Fruit fly (Drosophila melanogaster) whole organism, adult: Measurements from ENCODE around the gene GXIVsPLA2.

Experiments used
- CG11617 ChIP-seq: fragments of 200-800 bp; sonication (Bioruptor generic); optimal IDR thresholded peaks from 2 replicates; lab custom pipeline; 2017; ENCODE audit warnings: mild to moderate bottlenecking, missing biosample characterization, missing genetic modification reagents, missing genetic modification characterization
- CG12768 ChIP-seq: fragments of 200-800 bp; sonication (Bioruptor generic); optimal IDR thresholded peaks from 2 replicates; lab custom pipeline; 2017; ENCODE audit warnings: missing biosample characterization, missing genetic modification characterization, mild to moderate bottlenecking, moderate library complexity, missing genetic modification reagents
- CG14711 ChIP-seq: fragments of 200-800 bp; sonication (Bioruptor generic); optimal IDR thresholded peaks from 2 replicates; lab custom pipeline; 2018; ENCODE audit warnings: missing biosample characterization, mild to moderate bottlenecking, missing genetic modification characterization, moderate library complexity
- CG1620 ChIP-seq: fragments of 200-800 bp; sonication (Bioruptor generic); optimal IDR thresholded peaks from 2 replicates; lab custom pipeline; 2016; ENCODE audit warnings: missing biosample characterization, missing genetic modification characterization
- CG33017 ChIP-seq: fragments of 200-800 bp; sonication (Bioruptor generic); optimal IDR thresholded peaks from 2 replicates; lab custom pipeline; 2018; ENCODE audit warnings: missing biosample characterization, mild to moderate bottlenecking, missing genetic modification characterization, moderate library complexity
- CG5204 ChIP-seq: fragments of 200-800 bp; sonication (Bioruptor generic); optimal IDR thresholded peaks from 2 replicates; lab custom pipeline; 2016; ENCODE audit warnings: missing biosample characterization, missing genetic modification characterization
- CG7045 ChIP-seq: fragments of 200-800 bp; sonication (Bioruptor generic); optimal IDR thresholded peaks from 2 replicates; lab custom pipeline; 2017; ENCODE audit warnings: missing biosample characterization, mild to moderate bottlenecking, missing genetic modification characterization
- CG7101 ChIP-seq: fragments of 200-800 bp; sonication (Bioruptor generic); optimal IDR thresholded peaks from 2 replicates; lab custom pipeline; 2018; ENCODE audit warnings: missing biosample characterization, mild to moderate bottlenecking, missing genetic modification characterization, moderate library complexity
- Clk ChIP-seq: fragments of 200-800 bp; sonication (Bioruptor generic); optimal IDR thresholded peaks from 2 replicates; lab custom pipeline; 2017; ENCODE audit warnings: missing biosample characterization, missing genetic modification characterization
- Crg-1 ChIP-seq: fragments of 200-800 bp; sonication (Bioruptor generic); optimal IDR thresholded peaks from 2 replicates; lab custom pipeline; 2016; ENCODE audit warnings: missing biosample characterization, missing genetic modification characterization
- Hr96 ChIP-seq: fragments of 200-800 bp; sonication (Bioruptor generic); optimal IDR thresholded peaks from 2 replicates; lab custom pipeline; 2016; ENCODE audit warnings: missing biosample characterization, missing genetic modification characterization
- Mnt ChIP-seq: fragments of 200-800 bp; sonication (Bioruptor generic); optimal IDR thresholded peaks from 2 replicates; lab custom pipeline; 2016; ENCODE audit warnings: missing biosample characterization, mild to moderate bottlenecking, missing genetic modification characterization
- bab1 ChIP-seq: fragments of 200-800 bp; sonication (Bioruptor generic); optimal IDR thresholded peaks from 3 replicates; lab custom pipeline; 2019; ENCODE audit warnings: missing biosample characterization, mild to moderate bottlenecking, missing genetic modification characterization, moderate library complexity
- cic ChIP-seq: fragments of 200-800 bp; sonication (Bioruptor generic); optimal IDR thresholded peaks from 2 replicates; lab custom pipeline; 2017; ENCODE audit warnings: missing biosample characterization, mild to moderate bottlenecking, missing genetic modification characterization, moderate library complexity
- cnc ChIP-seq, 2 experiments: fragments of >200 bp; optimal IDR thresholded peaks; 2 replicates each; lab custom pipeline; 2017
- kay ChIP-seq: fragments of 200-800 bp; sonication (Bioruptor generic); peaks from one replicate; lab custom pipeline; 2016; ENCODE audit warnings: missing biosample characterization, missing genetic modification characterization, borderline replicate concordance
- ovo ChIP-seq: fragments of 200-800 bp; sonication (Bioruptor generic); optimal IDR thresholded peaks from 2 replicates; lab custom pipeline; 2016; ENCODE audit warnings: missing biosample characterization, missing genetic modification characterization
- pad ChIP-seq: fragments of 200-800 bp; sonication (Bioruptor generic); optimal IDR thresholded peaks from 3 replicates; lab custom pipeline; 2017; ENCODE audit warnings: missing biosample characterization, missing genetic modification characterization, mild to moderate bottlenecking, moderate library complexity, missing genetic modification reagents
- tj ChIP-seq: fragments of 200-800 bp; sonication (Bioruptor generic); optimal IDR thresholded peaks from 3 replicates; lab custom pipeline; 2017; ENCODE audit warnings: missing biosample characterization, mild to moderate bottlenecking, missing genetic modification characterization, moderate library complexity
- toe ChIP-seq: fragments of 200-800 bp; sonication (Bioruptor generic); optimal IDR thresholded peaks from 2 replicates; lab custom pipeline; 2016; ENCODE audit warnings: missing biosample characterization, missing genetic modification characterization

Gene GXIVsPLA2

DNA sequence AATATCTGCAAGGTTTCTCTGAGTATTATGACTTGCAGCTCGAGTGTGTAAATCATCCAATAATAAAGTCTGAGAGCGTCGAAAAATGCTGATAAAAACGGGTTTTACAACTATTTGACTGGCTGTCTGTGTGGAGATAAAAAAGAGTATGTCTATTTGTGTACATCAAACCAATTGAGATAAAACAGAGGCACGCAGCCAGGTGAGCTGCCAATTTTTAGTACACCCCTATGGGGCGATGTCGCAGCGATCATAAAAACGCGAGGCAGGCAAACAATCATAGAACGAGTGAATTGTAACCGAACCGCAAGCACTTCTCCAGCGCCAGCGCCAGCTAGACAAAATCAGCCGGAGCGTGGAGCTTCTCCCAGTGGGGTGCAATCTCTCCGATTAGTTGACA, 25.0 kb downstream of the GXIVsPLA2 start, which contains the start of gene CG17027:
TSS of gene CG17027 (plus strand) at position 189 of the 400 bp plus-strand sequence.
- TF ChIP-seq cic (GFP tag; lab: Kevin White, UChicago): peak; percentile 59
- no peak for TF ChIP-seq CG12768

DNA sequence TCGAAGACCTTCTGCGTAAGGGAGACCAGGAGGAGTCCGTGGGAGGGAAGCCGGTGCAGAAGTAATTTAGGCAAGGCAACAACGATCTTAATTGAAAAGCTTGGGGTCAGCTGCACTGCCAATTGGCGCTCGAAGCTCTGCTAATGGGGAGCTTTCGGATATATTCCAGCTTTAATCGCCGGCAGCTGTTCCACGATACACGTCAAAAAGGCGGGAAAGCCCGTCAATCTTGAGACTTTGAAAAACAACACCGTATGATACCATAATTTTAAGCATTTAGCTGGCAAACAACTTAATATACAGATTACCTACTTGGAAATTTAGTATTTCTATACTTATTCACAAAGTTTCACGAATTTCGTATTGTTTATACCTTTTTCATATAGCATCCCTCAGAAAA, 26.5 kb downstream of the GXIVsPLA2 start:
- TF ChIP-seq CG5204 (GFP tag; lab: Kevin White, UChicago) (no peak), Hr96 (GFP tag; lab: Kevin White, UChicago) (no peak)

DNA sequence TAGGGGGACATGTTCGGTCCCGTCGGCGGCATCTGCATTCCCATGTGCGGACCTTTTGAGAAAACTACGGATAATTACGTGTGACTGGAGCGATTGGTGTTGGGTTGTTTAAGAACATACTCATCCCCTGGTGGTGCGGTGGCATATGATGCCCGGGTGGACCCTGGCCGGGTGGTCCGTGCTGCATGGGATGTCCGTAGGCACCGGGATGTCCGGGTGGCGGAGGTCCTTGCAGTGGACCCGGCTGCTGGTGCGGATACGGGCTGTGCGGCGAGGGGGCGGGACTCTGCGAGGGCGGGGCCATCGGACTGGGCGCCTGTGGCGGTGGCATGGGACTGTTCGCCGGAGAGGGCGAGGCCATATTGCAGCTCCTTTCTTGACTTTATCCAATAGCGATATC, 27.3 kb downstream of the GXIVsPLA2 start:
- no peak for TF ChIP-seq bab1 (GFP tag; lab: Kevin White, UChicago)

DNA sequence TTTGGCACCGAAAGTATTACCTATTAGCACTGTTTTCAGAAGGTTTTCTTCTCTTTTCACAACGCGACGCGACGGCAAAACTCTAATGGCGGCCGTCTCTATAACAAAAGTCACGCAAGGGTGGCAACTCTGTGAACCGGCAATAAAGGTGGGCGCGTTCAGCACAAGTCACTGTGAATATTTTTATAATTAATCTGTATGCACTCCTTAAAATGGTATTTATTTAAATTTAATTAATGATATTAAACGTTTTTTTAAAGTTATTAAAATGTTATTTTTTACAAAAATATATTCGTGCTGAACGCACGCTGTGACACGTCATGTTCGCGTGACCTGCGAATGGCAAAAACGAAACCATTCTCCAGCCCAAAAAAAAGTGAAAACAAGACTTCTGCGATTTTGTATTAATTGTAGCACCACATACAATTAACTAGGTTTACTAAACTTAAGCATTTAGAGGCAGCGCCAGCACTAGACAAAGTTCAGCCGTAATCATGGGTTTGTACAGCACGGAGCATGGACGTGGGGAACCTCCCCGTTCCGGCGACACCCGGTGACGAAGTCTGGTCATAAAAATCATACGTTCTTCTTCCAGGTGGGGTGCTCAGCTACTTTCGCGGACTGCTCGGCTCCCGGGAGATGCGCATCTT, 28.0 kb downstream of the GXIVsPLA2 start, which contains the start of the genes brm and Arl1:
TSS of gene brm (minus strand) at position 87 of the 650 bp plus-strand sequence.
TSS of gene Arl1 (plus strand) at position 353 of the 650 bp plus-strand sequence.
- TF ChIP-seq ovo (GFP tag; lab: Kevin White, UChicago) (peak; percentile 98), CG1620 (GFP tag; lab: Kevin White, UChicago) (peak; percentile 97), Crg-1 (GFP tag; lab: Kevin White, UChicago) (peak; percentile 97), toe (GFP tag; lab: Kevin White, UChicago) (peak; percentile 99), CG7101 (tag; lab: Kevin White, UChicago) (peak; percentile 99), cic (GFP tag; lab: Kevin White, UChicago) (peak; percentile 93), CG11617 (GFP tag; lab: Kevin White, UChicago) (peak; percentile 99), cnc (optimal IDR thresholded peaks at IDR 0.05; lab: Kevin White, UChicago) (no peak), CG33017 (tag; lab: Kevin White, UChicago) (peak; percentile 98), CG12768 (peak; percentile 99), Clk (GFP tag; lab: Kevin White, UChicago) (peak; percentile 99), bab1 (GFP tag; lab: Kevin White, UChicago) (peak; percentile 99), CG7045 (GFP tag; lab: Kevin White, UChicago) (peak; percentile 99), CG5204 (GFP tag; lab: Kevin White, UChicago) (peak; percentile 97), kay (no peak), tj (GFP tag; lab: Kevin White, UChicago) (peak; percentile 93), Hr96 (GFP tag; lab: Kevin White, UChicago) (peak; percentile 95), Mnt (GFP tag; lab: Kevin White, UChicago) (peak; percentile 95), pad (GFP tag; lab: Kevin White, UChicago) (peak; percentile 95), CG14711 (tag; lab: Kevin White, UChicago) (peak; percentile 98)

DNA sequence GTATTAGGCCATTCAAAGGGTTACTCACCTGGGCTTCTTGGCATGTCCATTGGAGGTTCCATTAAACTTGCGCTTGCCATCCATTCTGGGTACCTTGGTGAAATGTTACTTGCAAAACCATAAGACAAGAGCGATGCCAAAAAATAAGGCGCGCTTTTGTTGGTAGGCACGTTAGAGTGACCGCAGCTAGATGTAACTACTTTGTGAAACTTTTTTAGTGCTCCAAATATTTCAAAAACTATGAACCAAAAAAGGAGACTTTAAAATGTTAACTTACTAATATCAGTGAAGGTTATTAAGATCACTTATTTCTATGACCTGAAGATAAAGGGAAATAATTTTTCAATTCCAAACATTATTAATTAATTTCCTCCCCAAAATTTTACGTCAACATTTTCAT, 32.7 kb downstream of the GXIVsPLA2 start, which contains the start of gene PolD1:
TSS of gene PolD1 (minus strand) at position 181 of the 400 bp plus-strand sequence.
- TF ChIP-seq tj (GFP tag; lab: Kevin White, UChicago) (no peak), CG1620 (GFP tag; lab: Kevin White, UChicago) (no peak), Crg-1 (GFP tag; lab: Kevin White, UChicago) (no peak)

DNA sequence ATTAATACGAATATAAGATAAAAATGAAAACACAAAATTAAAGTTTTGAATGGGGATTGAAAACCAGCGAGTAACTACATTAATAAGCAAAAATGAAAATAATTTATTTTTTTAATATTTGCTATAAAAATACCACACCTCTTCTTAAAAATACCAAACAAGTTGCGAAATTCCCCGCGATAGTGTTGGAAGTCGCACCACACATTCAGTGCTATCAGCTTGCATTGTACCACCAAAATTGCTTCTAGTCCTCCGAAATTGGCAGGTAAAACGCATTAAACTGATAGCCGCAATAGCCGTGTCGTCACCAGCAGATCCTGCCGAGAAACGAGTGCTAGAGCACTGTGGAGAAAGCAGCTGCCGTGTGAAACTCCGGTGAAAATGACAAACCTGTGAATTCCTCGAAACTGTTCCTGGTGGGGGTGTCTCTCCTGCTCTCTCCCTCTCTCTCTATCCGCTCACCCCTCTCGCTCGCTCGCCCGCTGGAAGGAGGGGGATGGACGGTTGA, 33.2 kb downstream of the GXIVsPLA2 start, which contains the start of gene Hip14:
TSS of gene Hip14 (plus strand) at position 198 of the 508 bp plus-strand sequence.
- TF ChIP-seq CG12768: peak; percentile 65
- no peak for TF ChIP-seq kay
- TF ChIP-seq cnc (optimal IDR thresholded peaks at IDR 0.05; lab: Kevin White, UChicago): no peak
- peak; percentile 58 for TF ChIP-seq CG7101 (tag; lab: Kevin White, UChicago)
- peak; percentile 95 for TF ChIP-seq pad (GFP tag; lab: Kevin White, UChicago)
- TF ChIP-seq bab1 (GFP tag; lab: Kevin White, UChicago): peak; percentile 11
- peak; percentile 16 for TF ChIP-seq cic (GFP tag; lab: Kevin White, UChicago)
- TF ChIP-seq Clk (GFP tag; lab: Kevin White, UChicago): no peak
- peak; percentile 10 for TF ChIP-seq Crg-1 (GFP tag; lab: Kevin White, UChicago)
- no peak for TF ChIP-seq toe (GFP tag; lab: Kevin White, UChicago)
- TF ChIP-seq CG1620 (GFP tag; lab: Kevin White, UChicago): peak; percentile 25
- peak; percentile 12 for TF ChIP-seq CG7045 (GFP tag; lab: Kevin White, UChicago)
- TF ChIP-seq Hr96 (GFP tag; lab: Kevin White, UChicago): no peak
- TF ChIP-seq CG14711 (tag; lab: Kevin White, UChicago): peak; percentile 24
- no peak for TF ChIP-seq tj (GFP tag; lab: Kevin White, UChicago)
- no peak for TF ChIP-seq Mnt (GFP tag; lab: Kevin White, UChicago)
- TF ChIP-seq CG11617 (GFP tag; lab: Kevin White, UChicago): peak; percentile 51
- no peak for TF ChIP-seq CG5204 (GFP tag; lab: Kevin White, UChicago)
- TF ChIP-seq CG33017 (tag; lab: Kevin White, UChicago): peak; percentile 16
